Worm (Caenorhabditis elegans) whole organism, L3 larva: ENCODE data around the gene seb-3.

Experiments used
- R02D3.7 ChIP-seq: fragments of 150-350 bp; optimal IDR thresholded peaks from 2 replicates; lab custom pipeline; 2014; ENCODE audit warnings: missing biosample characterization, missing genetic modification characterization
- ZK546.5 ChIP-seq: sonication (generic microtip); optimal IDR thresholded peaks from 2 replicates; lab custom pipeline; 2017; ENCODE audit warnings: missing biosample characterization, missing genetic modification characterization
- ama-1 ChIP-seq: fragments of 150-350 bp; optimal IDR thresholded peaks from 2 replicates; lab custom pipeline; 2018
- ceh-16 ChIP-seq: sonication (generic microtip); optimal IDR thresholded peaks from 2 replicates; lab custom pipeline; 2017; ENCODE audit warnings: missing biosample characterization, missing genetic modification characterization
- ceh-28 ChIP-seq: fragments of 150-350 bp; optimal IDR thresholded peaks from 2 replicates; lab custom pipeline; 2014; ENCODE audit warnings: missing biosample characterization, missing genetic modification reagents, missing genetic modification characterization
- ceh-82 ChIP-seq: fragments of 150-350 bp; optimal IDR thresholded peaks from 2 replicates; lab custom pipeline; 2014; ENCODE audit warnings: missing biosample characterization, missing genetic modification characterization
- ceh-9 ChIP-seq: sonication (generic microtip); optimal IDR thresholded peaks from 2 replicates; lab custom pipeline; 2018; ENCODE audit warnings: missing biosample characterization, missing genetic modification characterization
- daf-12 ChIP-seq: fragments of 150-350 bp; optimal IDR thresholded peaks from 2 replicates; lab custom pipeline; 2014; ENCODE audit warnings: missing biosample characterization, missing genetic modification reagents, missing genetic modification characterization
- egl-27 ChIP-seq: sonication (generic microtip); optimal IDR thresholded peaks from 4 replicates; lab custom pipeline; 2017; ENCODE audit warnings: missing biosample characterization, missing genetic modification reagents, missing genetic modification characterization
- egl-5 ChIP-seq: fragments of 150-350 bp; optimal IDR thresholded peaks from 2 replicates; lab custom pipeline; 2017; ENCODE audit warnings: missing biosample characterization, missing genetic modification reagents, missing genetic modification characterization, inconsistent platforms
- elt-1 ChIP-seq: fragments of 150-350 bp; optimal IDR thresholded peaks from 2 replicates; lab custom pipeline; 2014; ENCODE audit warnings: missing biosample characterization, missing genetic modification characterization
- fkh-10 ChIP-seq: sonication (generic microtip); optimal IDR thresholded peaks from 2 replicates; lab custom pipeline; 2017; ENCODE audit warnings: missing biosample characterization, missing genetic modification reagents, missing genetic modification characterization
- fkh-2 ChIP-seq: fragments of 150-350 bp; optimal IDR thresholded peaks from 2 replicates; lab custom pipeline; 2014; ENCODE audit warnings: missing biosample characterization, missing genetic modification reagents, missing genetic modification characterization
- fos-1 ChIP-seq: fragments of 150-350 bp; optimal IDR thresholded peaks from 2 replicates; lab custom pipeline; 2014; ENCODE audit warnings: missing biosample characterization, missing genetic modification characterization
- hmg-11 ChIP-seq: sonication (generic microtip); optimal IDR thresholded peaks from 2 replicates; lab custom pipeline; 2016; ENCODE audit warnings: missing genetic modification characterization, missing compliant biosample characterization
- jun-1 ChIP-seq: fragments of 150-350 bp; optimal IDR thresholded peaks from 2 replicates; lab custom pipeline; 2014; ENCODE audit warnings: missing biosample characterization, missing genetic modification reagents, missing genetic modification characterization
- lin-15B ChIP-seq: fragments of 150-350 bp; optimal IDR thresholded peaks from 2 replicates; lab custom pipeline; 2014; ENCODE audit warnings: missing biosample characterization, missing genetic modification characterization
- lin-39 ChIP-seq: fragments of 150-350 bp; optimal IDR thresholded peaks from 2 replicates; lab custom pipeline; 2018; ENCODE audit warnings: missing biosample characterization, missing genetic modification reagents, missing genetic modification characterization
- mdl-1 ChIP-seq: fragments of 150-350 bp; optimal IDR thresholded peaks from 2 replicates; lab custom pipeline; 2014; ENCODE audit warnings: missing biosample characterization, missing genetic modification characterization
- mml-1 ChIP-seq: fragments of 150-350 bp; sonication (generic microtip); optimal IDR thresholded peaks from 3 replicates; lab custom pipeline; 2014; ENCODE audit warnings: missing biosample characterization, missing genetic modification characterization
- nfya-1 ChIP-seq: sonication (generic microtip); optimal IDR thresholded peaks from 2 replicates; lab custom pipeline; 2017; ENCODE audit warnings: missing genetic modification characterization, mild to moderate bottlenecking, missing compliant biosample characterization, antibody characterized with exemption, moderate library complexity; ENCODE audit not compliant: insufficient read depth
- nhr-11 ChIP-seq: fragments of 150-350 bp; optimal IDR thresholded peaks from 2 replicates; lab custom pipeline; 2014; ENCODE audit warnings: missing biosample characterization, missing genetic modification characterization
- nhr-12 ChIP-seq: fragments of 150-350 bp; optimal IDR thresholded peaks from 2 replicates; lab custom pipeline; 2014; ENCODE audit warnings: missing biosample characterization, missing genetic modification characterization
- nhr-25 ChIP-seq: sonication (generic microtip); optimal IDR thresholded peaks from 2 replicates; lab custom pipeline; 2017; ENCODE audit warnings: missing biosample characterization, missing genetic modification characterization
- nhr-28 ChIP-seq: fragments of 150-350 bp; optimal IDR thresholded peaks from 2 replicates; lab custom pipeline; 2014; ENCODE audit warnings: missing biosample characterization, missing genetic modification characterization
- nhr-67 ChIP-seq: fragments of 150-350 bp; optimal IDR thresholded peaks from 2 replicates; lab custom pipeline; 2014; ENCODE audit warnings: missing biosample characterization, missing genetic modification characterization
- nhr-76 ChIP-seq: fragments of 150-350 bp; sonication (generic microtip); optimal IDR thresholded peaks from 5 replicates; lab custom pipeline; 2014; ENCODE audit warnings: missing biosample characterization, missing genetic modification characterization
- nhr-77 ChIP-seq: fragments of 150-350 bp; optimal IDR thresholded peaks from 2 replicates; lab custom pipeline; 2014; ENCODE audit warnings: missing biosample characterization, missing genetic modification characterization
- pha-4 ChIP-seq: fragments of 150-350 bp; optimal IDR thresholded peaks from 2 replicates; lab custom pipeline; 2014; ENCODE audit warnings: missing biosample characterization, missing genetic modification reagents, missing genetic modification characterization
- pqm-1 ChIP-seq: fragments of 150-350 bp; optimal IDR thresholded peaks from 2 replicates; lab custom pipeline; 2017; ENCODE audit warnings: missing biosample characterization, missing genetic modification characterization, inconsistent platforms
- sea-2 ChIP-seq: fragments of 150-350 bp; sonication (generic microtip); optimal IDR thresholded peaks from 4 replicates; lab custom pipeline; 2014; ENCODE audit warnings: missing biosample characterization, missing genetic modification reagents, missing genetic modification characterization
- skn-1 ChIP-seq: fragments of 150-350 bp; optimal IDR thresholded peaks from 2 replicates; lab custom pipeline; 2014; ENCODE audit warnings: missing biosample characterization, missing genetic modification characterization
- snpc-4 ChIP-seq: fragments of 150-350 bp; optimal IDR thresholded peaks from 2 replicates; lab custom pipeline; 2014; ENCODE audit warnings: missing biosample characterization, missing genetic modification characterization
- unc-39 ChIP-seq: sonication (generic microtip); optimal IDR thresholded peaks from 4 replicates; lab custom pipeline; 2017; ENCODE audit warnings: missing biosample characterization, missing genetic modification characterization
- unc-62 ChIP-seq: fragments of 150-350 bp; sonication (generic microtip); optimal IDR thresholded peaks from 4 replicates; lab custom pipeline; 2014; ENCODE audit warnings: missing biosample characterization, missing genetic modification reagents, missing genetic modification characterization
- zag-1 ChIP-seq: fragments of 150-350 bp; optimal IDR thresholded peaks from 2 replicates; lab custom pipeline; 2014; ENCODE audit warnings: missing biosample characterization, missing genetic modification characterization
- ztf-4 ChIP-seq: fragments of 150-350 bp; optimal IDR thresholded peaks from 2 replicates; lab custom pipeline; 2014; ENCODE audit warnings: missing biosample characterization, missing genetic modification characterization

Gene seb-3

DNA sequence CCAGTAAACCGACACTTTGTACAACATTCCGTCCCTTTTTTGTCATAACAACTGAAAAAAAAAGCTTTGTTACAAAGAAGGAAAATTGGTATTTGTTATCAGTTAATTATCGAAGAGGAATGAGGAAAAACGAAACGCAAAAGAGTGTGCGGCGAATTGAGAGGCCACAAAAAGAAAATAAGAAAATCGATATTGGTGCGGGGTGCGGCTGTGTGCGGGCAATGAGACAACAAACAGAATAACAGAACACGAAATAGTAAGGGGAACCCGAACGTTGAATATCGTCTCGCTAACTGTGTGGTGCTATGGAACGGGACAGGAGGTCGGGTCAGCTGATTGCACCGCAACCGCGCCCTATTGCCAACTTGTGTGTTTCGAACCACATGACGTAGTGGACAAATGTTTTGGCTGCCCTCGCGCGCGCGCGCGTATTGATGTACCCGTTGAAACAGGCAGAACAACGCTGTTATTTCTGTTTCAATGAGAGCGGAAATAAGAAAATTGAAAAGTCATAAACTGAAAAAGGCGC is 14.5 kb downstream of the seb-3 start, which contains the start of gene C18B12.4 (continued):
- no peak for TF ChIP-seq fkh-2
- TF ChIP-seq ceh-9 (tag; lab: Kevin White, UChicago), result no peak
- TF ChIP-seq mml-1 (tag; lab: Kevin White, UChicago), result no peak
- peak; percentile 72 for TF ChIP-seq hmg-11 (tag; lab: Kevin White, UChicago)
- peak; percentile 100 for TF ChIP-seq lin-39

DNA sequence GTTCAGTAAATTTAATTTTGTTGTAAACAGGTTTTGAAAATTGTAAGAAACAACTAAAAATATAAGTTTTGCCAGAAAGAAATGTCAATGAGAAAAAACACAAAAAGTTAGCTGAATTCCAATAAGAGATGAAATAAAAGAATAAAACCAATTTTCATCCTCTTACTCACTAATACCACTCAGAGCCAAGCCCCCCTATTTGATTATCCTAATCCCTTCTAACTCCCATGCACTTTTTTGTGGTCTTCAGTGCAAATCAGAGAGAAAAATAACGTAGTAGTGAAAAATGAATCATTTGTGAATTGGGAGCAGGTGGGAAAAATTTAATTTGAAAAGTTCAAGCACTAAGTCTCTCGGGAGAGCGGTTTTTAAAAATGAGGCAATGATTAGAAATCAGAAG is 15.2 kb downstream of the seb-3 start:
- no peak for TF ChIP-seq fkh-10 (GFP tag; lab: Kevin White, UChicago)
- TF ChIP-seq pha-4 (tag; lab: Kevin White, UChicago), result no peak
- TF ChIP-seq nhr-76 (tag; lab: Kevin White, UChicago), result no peak
- no peak for TF ChIP-seq ama-1 (lab: Kevin White, UChicago)
- no peak for TF ChIP-seq nfya-1 (tag; lab: Kevin White, UChicago)
- TF ChIP-seq skn-1 (tag; lab: Kevin White, UChicago), result no peak
- no peak for TF ChIP-seq mdl-1 (tag; lab: Kevin White, UChicago)
- no peak for TF ChIP-seq nhr-77 (tag; lab: Kevin White, UChicago)
- TF ChIP-seq jun-1 (tag; lab: Kevin White, UChicago), result no peak
- no peak for TF ChIP-seq ztf-4 (tag; lab: Kevin White, UChicago)
- TF ChIP-seq unc-62 (GFP tag; lab: Kevin White, UChicago), result no peak
- TF ChIP-seq pqm-1 (tag; lab: Kevin White, UChicago), result no peak
- TF ChIP-seq elt-1, result no peak
- TF ChIP-seq zag-1, result no peak
- no peak for TF ChIP-seq lin-15B (tag; lab: Kevin White, UChicago)
- no peak for TF ChIP-seq nhr-11 (tag; lab: Kevin White, UChicago)
- no peak for TF ChIP-seq ceh-16 (tag; lab: Kevin White, UChicago)
- TF ChIP-seq nhr-67, result no peak
- TF ChIP-seq nhr-12 (tag; lab: Kevin White, UChicago), result no peak

DNA sequence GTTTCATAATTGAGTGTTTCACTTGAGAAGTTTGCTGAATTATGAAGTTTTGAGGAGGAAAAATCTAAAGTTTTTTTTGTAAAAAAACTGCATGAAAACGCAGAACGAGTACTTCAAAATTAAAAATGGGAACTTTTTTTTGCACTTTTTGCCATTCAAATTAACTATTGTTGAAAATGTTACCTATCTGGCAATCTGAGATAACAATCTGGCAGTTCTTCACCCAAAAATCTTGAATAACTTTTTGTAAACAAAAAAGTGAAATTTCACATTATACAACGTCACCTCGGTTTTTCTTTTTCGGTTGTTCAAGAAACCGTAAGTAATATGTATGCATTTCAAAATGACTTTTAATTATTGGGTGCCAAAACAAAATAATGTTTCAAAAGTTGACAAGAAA is 16.4 kb downstream of the seb-3 start:
- TF ChIP-seq fos-1 (tag; lab: Kevin White, UChicago) (no peak), zag-1 (no peak), unc-39 (tag; lab: Kevin White, UChicago) (no peak), jun-1 (tag; lab: Kevin White, UChicago) (no peak), mml-1 (tag; lab: Kevin White, UChicago) (no peak), elt-1 (peak; percentile 88)

DNA sequence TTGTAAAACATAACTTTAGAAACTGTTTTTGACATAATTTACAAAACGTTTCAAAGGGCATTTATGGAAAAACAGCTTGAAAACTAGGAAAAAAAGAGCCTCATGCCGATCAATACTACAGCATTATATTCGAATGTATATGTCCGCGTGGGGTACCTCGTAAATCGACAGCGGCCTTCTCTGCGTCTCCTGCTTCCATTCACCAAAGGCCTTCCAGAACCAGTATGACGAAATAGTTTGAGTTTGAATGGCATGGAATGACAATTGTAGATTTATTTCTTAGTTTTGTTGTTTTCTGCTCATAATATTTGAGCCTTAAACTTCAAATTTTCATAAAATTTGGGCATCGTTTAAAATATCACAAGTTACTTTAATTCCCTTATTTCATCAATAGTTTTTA is 19.3 kb downstream of the seb-3 start:
- peak; percentile 46 for TF ChIP-seq nfya-1 (tag; lab: Kevin White, UChicago)
- TF ChIP-seq egl-5 (tag; lab: Kevin White, UChicago), result peak; percentile 34
- no peak for TF ChIP-seq egl-27 (tag; lab: Kevin White, UChicago)
- no peak for TF ChIP-seq ZK546.5
- TF ChIP-seq ztf-4 (tag; lab: Kevin White, UChicago), result no peak
- TF ChIP-seq ceh-82 (tag; lab: Kevin White, UChicago), result no peak
- TF ChIP-seq nhr-12 (tag; lab: Kevin White, UChicago), result no peak
- no peak for TF ChIP-seq sea-2 (GFP tag; lab: Kevin White, UChicago)
- no peak for TF ChIP-seq nhr-28 (tag; lab: Kevin White, UChicago)
- TF ChIP-seq nhr-25 (tag; lab: Kevin White, UChicago), result no peak
- peak; percentile 52 for TF ChIP-seq R02D3.7 (tag; lab: Kevin White, UChicago)
- TF ChIP-seq lin-39, result no peak
- peak; percentile 30 for TF ChIP-seq hmg-11 (tag; lab: Kevin White, UChicago)
- no peak for TF ChIP-seq fkh-10 (GFP tag; lab: Kevin White, UChicago)
- no peak for TF ChIP-seq snpc-4
- TF ChIP-seq nhr-76 (tag; lab: Kevin White, UChicago), result no peak
- no peak for TF ChIP-seq skn-1 (tag; lab: Kevin White, UChicago)
- no peak for TF ChIP-seq fos-1 (tag; lab: Kevin White, UChicago)
- no peak for TF ChIP-seq unc-39 (tag; lab: Kevin White, UChicago)

DNA sequence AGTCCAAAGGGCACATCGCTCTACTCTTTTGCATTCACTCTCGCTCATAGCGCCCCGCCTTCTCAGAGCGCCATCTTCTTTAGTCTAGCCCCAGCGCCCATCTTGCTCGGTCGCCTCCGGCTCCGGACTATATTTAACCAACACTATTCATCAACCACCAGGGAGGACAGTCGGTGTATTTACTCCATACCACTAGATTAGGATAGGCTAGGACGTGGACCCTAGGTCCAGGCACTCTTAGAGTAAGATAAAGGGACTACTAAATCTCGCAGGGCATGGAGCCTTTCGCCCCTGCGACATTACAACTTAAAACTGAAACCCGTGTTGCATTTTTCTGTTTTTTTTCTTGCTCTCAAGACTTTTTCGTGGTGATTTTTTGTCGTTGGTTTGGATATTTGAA is 21.4 kb downstream of the seb-3 start:
- TF ChIP-seq ceh-82 (tag; lab: Kevin White, UChicago) (no peak), ceh-9 (tag; lab: Kevin White, UChicago) (no peak), ceh-28 (tag; lab: Kevin White, UChicago) (no peak), daf-12 (tag; lab: Kevin White, UChicago) (no peak), R02D3.7 (tag; lab: Kevin White, UChicago) (no peak), sea-2 (GFP tag; lab: Kevin White, UChicago) (no peak), lin-39 (no peak)
